Fruit fly (Drosophila melanogaster) whole organism, larva: ENCODE measurements around the gene fon.

Experiments
- noc ChIP-seq: fragments of 200-800 bp; sonication (Bioruptor generic); optimal IDR thresholded peaks from 3 replicates; lab custom pipeline; 2019; ENCODE audit warnings: missing biosample characterization, mild to moderate bottlenecking, missing genetic modification characterization, moderate library complexity

fon gene

dm6 chr2L:19393703-19394210 lies 7.8 kb upstream of the fon start, which contains the start of gene CG31798:
Gene CG31798, plus strand, starts transcription at chr2L:19394160.
- no peak for TF ChIP-seq noc (tag; lab: Kevin White, UChicago)

- no peak for TF ChIP-seq noc (tag; lab: Kevin White, UChicago)
These were observed 3.7 kb upstream of the fon start, which contains the start of gene CG17549 for dm6 chr2L:19389749-19390148. Gene CG17549, minus strand, starts transcription at chr2L:19390075.

- TF ChIP-seq noc (tag; lab: Kevin White, UChicago): no peak
These were observed 3.0 kb upstream of the fon start for dm6 chr2L:19388966-19389365.

dm6 chr2L:19382353-19382752 lies 3.7 kb downstream of the fon start:
- TF ChIP-seq noc (tag; lab: Kevin White, UChicago): no peak

dm6 chr2L:19380630-19381029 lies 5.4 kb downstream of the fon start, which contains the start of gene CG17350:
Gene CG17350, plus strand, starts transcription at chr2L:19380930.
- TF ChIP-seq noc (tag; lab: Kevin White, UChicago): no peak

- TF ChIP-seq noc (tag; lab: Kevin White, UChicago): no peak
These were observed 7.4 kb downstream of the fon start for dm6 chr2L:19378620-19379019.

- TF ChIP-seq noc (tag; lab: Kevin White, UChicago): no peak
These were observed 8.6 kb downstream of the fon start for dm6 chr2L:19377129-19378083.

- TF ChIP-seq noc (tag; lab: Kevin White, UChicago): no peak
These were observed 9.9 kb downstream of the fon start for dm6 chr2L:19376145-19376544.

dm6 chr2L:19373809-19374208 lies 12.2 kb downstream of the fon start:
- TF ChIP-seq noc (tag; lab: Kevin White, UChicago): no peak

- TF ChIP-seq noc (tag; lab: Kevin White, UChicago): no peak
These were observed 16.0 kb downstream of the fon start, which contains the start of gene CG17349 for dm6 chr2L:19370046-19370445. Gene CG17349, plus strand, starts transcription at chr2L:19370445.

- TF ChIP-seq noc (tag; lab: Kevin White, UChicago): no peak
These were observed 19.3 kb downstream of the fon start for dm6 chr2L:19366730-19367129.

- no peak for TF ChIP-seq noc (tag; lab: Kevin White, UChicago)
These were observed 19.7 kb downstream of the fon start for dm6 chr2L:19366301-19366700.

dm6 chr2L:19364622-19365021 lies 21.4 kb downstream of the fon start:
- peak; percentile 59 for TF ChIP-seq noc (tag; lab: Kevin White, UChicago)

dm6 chr2L:19364075-19364474 lies 21.9 kb downstream of the fon start, which contains the start of gene CG13086:
Gene CG13086, plus strand, starts transcription at chr2L:19364375.
- TF ChIP-seq noc (tag; lab: Kevin White, UChicago): no peak

- no peak for TF ChIP-seq noc (tag; lab: Kevin White, UChicago)
These were observed 22.5 kb downstream of the fon start for dm6 chr2L:19363530-19363929.

- no peak for TF ChIP-seq noc (tag; lab: Kevin White, UChicago)
These were observed 23.2 kb downstream of the fon start, which contains the start of gene dnt for dm6 chr2L:19362734-19363363. Gene dnt, minus strand, starts transcription at chr2L:19363227.
